Worm (Caenorhabditis elegans) whole organism, early embryonic: ENCODE measurements around the gene pxn-2.

ENCODE experiments used
- ama-1 ChIP-seq: fragments of 150-350 bp; optimal IDR thresholded peaks from 2 replicates; lab custom pipeline; 2014
- ceh-13 ChIP-seq: fragments of 200-800 bp; sonication (Bioruptor generic); optimal IDR thresholded peaks from 2 replicates; lab custom pipeline; 2018; ENCODE audit warnings: mild to moderate bottlenecking, missing genetic modification characterization, missing compliant biosample characterization

DNA sequence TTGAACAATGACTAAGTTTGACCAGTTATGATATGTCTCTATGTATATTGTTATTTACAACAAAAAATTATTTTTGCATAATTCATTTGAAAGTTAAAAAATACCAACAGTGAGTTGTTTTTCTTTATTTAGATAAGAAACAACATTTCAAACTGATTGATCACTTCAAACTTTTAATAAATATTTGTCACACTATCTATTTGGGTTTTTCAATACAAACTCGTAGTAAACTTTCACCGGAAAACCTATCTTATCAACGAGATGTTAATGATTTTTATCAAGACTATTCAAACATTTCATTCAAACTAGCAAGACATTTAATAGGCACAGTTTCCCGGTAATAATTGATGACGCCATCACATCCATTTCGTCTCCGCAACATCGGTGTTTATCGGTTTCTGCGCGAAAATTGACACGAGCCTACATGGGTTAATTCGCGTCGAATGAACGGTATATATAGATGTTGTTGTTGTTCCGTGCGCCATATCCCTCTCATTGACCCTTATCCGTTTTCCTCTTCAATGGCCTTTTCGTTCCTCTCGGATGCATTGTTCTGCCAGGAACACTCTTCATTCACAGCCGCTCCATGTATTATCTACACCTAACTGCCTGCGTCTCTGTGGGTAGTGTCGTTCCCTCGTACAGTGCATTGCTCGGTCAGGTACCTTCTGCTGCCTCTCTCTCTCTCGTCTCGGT lies 11.2 kb upstream of the pxn-2 start:
- TF ChIP-seq ama-1 (no peak), ceh-13 (no peak)
